Fruit fly (Drosophila melanogaster): ENCODE results near the gene brk.

Gene brk

DNA sequence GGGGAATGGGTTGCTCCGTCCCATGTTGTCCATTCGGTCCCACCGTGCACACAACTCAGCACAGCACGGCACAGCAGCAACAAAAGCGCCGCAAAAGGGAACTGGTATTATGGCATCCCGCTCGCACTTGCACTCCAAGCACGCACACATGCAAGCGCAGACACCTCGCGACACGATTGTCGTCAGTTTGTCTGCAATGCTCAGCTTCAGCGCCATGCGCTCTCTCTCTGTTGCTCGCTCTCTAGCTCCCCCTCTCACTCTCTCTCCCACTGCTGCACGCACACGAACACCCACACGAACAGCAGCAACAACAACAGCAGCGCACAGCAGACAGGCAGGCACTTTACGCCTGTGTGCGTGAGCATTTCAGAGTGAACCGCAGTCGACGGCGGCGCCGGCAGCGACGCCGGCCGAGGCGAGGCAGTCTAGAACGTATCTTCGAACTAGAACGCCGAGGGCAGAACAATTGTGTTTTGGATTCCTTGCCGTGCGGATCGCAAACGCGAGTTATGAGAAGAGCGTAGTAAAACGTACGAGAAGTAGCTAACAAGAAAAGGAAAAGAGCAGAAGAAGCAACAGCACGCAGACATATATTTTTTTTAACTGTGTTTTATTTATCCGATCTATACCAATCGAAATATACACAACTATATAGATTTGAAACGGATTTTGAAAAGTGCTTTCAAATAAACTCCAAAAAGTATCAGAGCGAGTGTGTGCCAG is at the start of gene brk (continued):
- TF ChIP-seq YL-1 (GFP tag; optimal IDR thresholded peaks at IDR 0.05), result no peak
- peak; percentile 87 for TF ChIP-seq CG8765 (GFP tag; IDR thresholded peaks at IDR 0.05)
- no peak for TF ChIP-seq CG12071 (GFP tag; optimal IDR thresholded peaks at IDR 0.05)
- TF ChIP-seq CG8478 (optimal IDR thresholded peaks at IDR 0.05), result peak; percentile 98
- no peak for TF ChIP-seq caup (GFP tag; optimal IDR thresholded peaks at IDR 0.05; ENCODE audit: severe bottlenecking)
- TF ChIP-seq CG3163 (GFP tag; optimal IDR thresholded peaks at IDR 0.05), result peak; percentile 45
- no peak for TF ChIP-seq CG10147 (GFP tag; optimal IDR thresholded peaks at IDR 0.05)
- no peak for TF ChIP-seq Blimp-1 (GFP tag; optimal IDR thresholded peaks at IDR 0.05)
- peak; percentile 37; the same call in 1 of the 2 replicates for TF ChIP-seq unc-4 (GFP tag; IDR thresholded peaks at IDR 0.05; ENCODE audit: partially characterized antibody)
- TF ChIP-seq CG6689 (GFP tag; IDR thresholded peaks at IDR 0.05), result no peak
- TF ChIP-seq pho (GFP tag; optimal IDR thresholded peaks at IDR 0.05), result no peak
- peak; percentile 20 for TF ChIP-seq CG17829 (tag; optimal IDR thresholded peaks at IDR 0.05)
- peak; percentile 2 for TF ChIP-seq lbe (GFP tag; optimal IDR thresholded peaks at IDR 0.05)
- no peak for TF ChIP-seq Fer2 (tag; optimal IDR thresholded peaks at IDR 0.05)
- no peak for TF ChIP-seq cwo (GFP tag; optimal IDR thresholded peaks at IDR 0.05)
- no peak for TF ChIP-seq ttk (GFP tag; IDR thresholded peaks at IDR 0.05)
- no peak for TF ChIP-seq emc (GFP tag; optimal IDR thresholded peaks at IDR 0.05)
- peak; percentile 70 for TF ChIP-seq pros (GFP tag; optimal IDR thresholded peaks at IDR 0.05)
- TF ChIP-seq sisA (GFP tag; IDR thresholded peaks at IDR 0.05), result no peak
- TF ChIP-seq CG13287 (GFP tag; IDR thresholded peaks at IDR 0.05; ENCODE audit: partially characterized antibody), result peak; percentile 61
- no peak for TF ChIP-seq ssp (GFP tag; IDR thresholded peaks at IDR 0.05)
- TF ChIP-seq ci (GFP tag; IDR thresholded peaks at IDR 0.05), result peak; percentile 44; the same call in 1 of the 3 replicates
- no peak for TF ChIP-seq CG15514 (GFP tag; optimal IDR thresholded peaks at IDR 0.05)
- peak; percentile 40 for TF ChIP-seq Drgx (GFP tag; IDR thresholded peaks at IDR 0.05)
- no peak for TF ChIP-seq nerfin-1 (tag; optimal IDR thresholded peaks at IDR 0.05)
- no peak for TF ChIP-seq CG32772 (GFP tag; IDR thresholded peaks at IDR 0.05)
- peak; percentile 86 for TF ChIP-seq D (optimal IDR thresholded peaks at IDR 0.05)
- TF ChIP-seq D (GFP tag; optimal IDR thresholded peaks at IDR 0.05), result no peak
- TF ChIP-seq aop (GFP tag; IDR thresholded peaks at IDR 0.05), result no peak
- 0 out of 2 replicates have a peak, but pooled peaks have one; percentile 36 for TF ChIP-seq klu (GFP tag; IDR thresholded peaks at IDR 0.05)
- no peak for TF ChIP-seq kah (GFP tag; optimal IDR thresholded peaks at IDR 0.05)
- no peak for TF ChIP-seq CG2129 (GFP tag; IDR thresholded peaks at IDR 0.05; ENCODE audit: partially characterized antibody)
- TF ChIP-seq jing (GFP tag; optimal IDR thresholded peaks at IDR 0.05), result no peak
- TF ChIP-seq HmgZ (tag; optimal IDR thresholded peaks at IDR 0.05), result peak; percentile 31
- TF ChIP-seq yki (optimal IDR thresholded peaks at IDR 0.05), result peak; percentile 88
- no peak for TF ChIP-seq CG17612 (GFP tag; IDR thresholded peaks at IDR 0.05)
- TF ChIP-seq CG7987 (GFP tag; optimal IDR thresholded peaks at IDR 0.05), result peak; percentile 66
- no peak for TF ChIP-seq CG5953 (GFP tag; IDR thresholded peaks at IDR 0.05)
- peak in 1 of 3 experiments; percentile 36 for TF ChIP-seq lola (GFP tag; optimal IDR thresholded peaks at IDR 0.05)
- no peak for TF ChIP-seq CG10565 (GFP tag; optimal IDR thresholded peaks at IDR 0.05)
- TF ChIP-seq Med (GFP tag), result peak; percentile 99
- TF ChIP-seq cg (GFP tag; optimal IDR thresholded peaks at IDR 0.05), result peak; percentile 99
- TF ChIP-seq bbx (GFP tag; IDR thresholded peaks at IDR 0.05; ENCODE audit: partially characterized antibody), result peak; percentile 45; the same call in 1 of the 2 replicates
- TF ChIP-seq sug (tag; optimal IDR thresholded peaks at IDR 0.05), result peak; percentile 28
- no peak for TF ChIP-seq CTCF (GFP tag; optimal IDR thresholded peaks at IDR 0.05)
- TF ChIP-seq crp (GFP tag; optimal IDR thresholded peaks at IDR 0.05), result no peak
- TF ChIP-seq shn (GFP tag; optimal IDR thresholded peaks at IDR 0.05), result peak; percentile 99
- no peak for TF ChIP-seq Abd-B (GFP tag; optimal IDR thresholded peaks at IDR 0.05)
- peak; percentile 97 for TF ChIP-seq crol (GFP tag; IDR thresholded peaks at IDR 0.05)
- peak; percentile 98 for TF ChIP-seq sr (GFP tag; IDR thresholded peaks at IDR 0.05)
